Fruit fly (Drosophila melanogaster): ENCODE measurements around the gene CG6845.

Gene CG6845

dm6 chr3L:177938-178337, 31.7 kb downstream of the CG6845 start (continued):
- TF ChIP-seq BEAF-32 (GFP tag; optimal IDR thresholded peaks at IDR 0.05): peak; percentile 40

dm6 chr3L:178445-178844, 32.2 kb downstream of the CG6845 start:
- no peak for TF ChIP-seq sna (GFP tag; IDR thresholded peaks at IDR 0.05; ENCODE audit: partially characterized antibody)
- no peak for TF ChIP-seq CG11723 (GFP tag; optimal IDR thresholded peaks at IDR 0.05)
- TF ChIP-seq Jarid2 (GFP tag; optimal IDR thresholded peaks at IDR 0.05): peak; percentile 62
- TF ChIP-seq HHEX (GFP tag; optimal IDR thresholded peaks at IDR 0.05): no peak
- TF ChIP-seq en (GFP tag; optimal IDR thresholded peaks at IDR 0.05): no peak
- peak; percentile 84; the same call in 3 of the 4 replicates for TF ChIP-seq chinmo (GFP tag; IDR thresholded peaks at IDR 0.05; ENCODE audit: partially characterized antibody)
- TF ChIP-seq CG14014 (GFP tag; IDR thresholded peaks at IDR 0.05): peak; percentile 23; the same call in 1 of the 2 replicates
- peak; percentile 57 for TF ChIP-seq Med (GFP tag)
- no peak for TF ChIP-seq pzg (GFP tag; optimal IDR thresholded peaks at IDR 0.05)
- no peak for TF ChIP-seq CG7928 (GFP tag; optimal IDR thresholded peaks at IDR 0.05)
- TF ChIP-seq Trl (optimal IDR thresholded peaks at IDR 0.05): peak in 1 of 2 experiments; percentile 39
- no peak for TF ChIP-seq Trl (GFP tag; optimal IDR thresholded peaks at IDR 0.05)
- TF ChIP-seq ci (GFP tag; IDR thresholded peaks at IDR 0.05): no peak
- TF ChIP-seq Deaf1 (tag; optimal IDR thresholded peaks at IDR 0.05): peak; percentile 80
- no peak for TF ChIP-seq CG4328 (GFP tag; optimal IDR thresholded peaks at IDR 0.05)
- TF ChIP-seq hbn (GFP tag; IDR thresholded peaks at IDR 0.05; ENCODE audit: partially characterized antibody): no peak
- TF ChIP-seq CG12659 (GFP tag; optimal IDR thresholded peaks at IDR 0.05): peak; percentile 16
- TF ChIP-seq CG9609 (GFP tag; optimal IDR thresholded peaks at IDR 0.05): no peak
- TF ChIP-seq B-H1 (GFP tag; IDR thresholded peaks at IDR 0.05): no peak
- TF ChIP-seq sisA (GFP tag; IDR thresholded peaks at IDR 0.05): no peak
- no peak for TF ChIP-seq C15 (GFP tag; IDR thresholded peaks at IDR 0.05)
- peak; percentile 56 for TF ChIP-seq kni (GFP tag; optimal IDR thresholded peaks at IDR 0.05)
- TF ChIP-seq CG33557 (GFP tag; optimal IDR thresholded peaks at IDR 0.05): no peak
- TF ChIP-seq z (GFP tag; IDR thresholded peaks at IDR 0.05): peak; percentile 70
- TF ChIP-seq sd (tag; optimal IDR thresholded peaks at IDR 0.05): no peak
- TF ChIP-seq CG2202 (tag; optimal IDR thresholded peaks at IDR 0.05): no peak
- TF ChIP-seq CG14441 (GFP tag; IDR thresholded peaks at IDR 0.05): no peak
- TF ChIP-seq lbe (GFP tag; optimal IDR thresholded peaks at IDR 0.05): peak; percentile 46
- TF ChIP-seq CG17385 (GFP tag; optimal IDR thresholded peaks at IDR 0.05): peak; percentile 6
- TF ChIP-seq CG34422 (GFP tag; IDR thresholded peaks at IDR 0.05): no peak
- TF ChIP-seq CG6254 (GFP tag; optimal IDR thresholded peaks at IDR 0.05): no peak
- TF ChIP-seq Poxn (GFP tag; IDR thresholded peaks at IDR 0.05): no peak
- TF ChIP-seq Dip3 (GFP tag; optimal IDR thresholded peaks at IDR 0.05): no peak
- TF ChIP-seq sens (GFP tag): peak; percentile 47
- TF ChIP-seq CG7963 (GFP tag; IDR thresholded peaks at IDR 0.05; ENCODE audit: partially characterized antibody): no peak
- peak; percentile 56 for TF ChIP-seq CG13894 (tag; optimal IDR thresholded peaks at IDR 0.05)
- TF ChIP-seq Pdp1 (GFP tag; optimal IDR thresholded peaks at IDR 0.05): peak in 1 of 2 experiments; percentile 88
- peak; percentile 14 for TF ChIP-seq CG12769 (tag; optimal IDR thresholded peaks at IDR 0.05)
- TF ChIP-seq Kr (GFP tag; optimal IDR thresholded peaks at IDR 0.05): peak; percentile 4

Measured in whole organism, embryonic.